Worm (Caenorhabditis elegans): ENCODE results near the gene T13H10.2.

T13H10.2 gene

DNA sequence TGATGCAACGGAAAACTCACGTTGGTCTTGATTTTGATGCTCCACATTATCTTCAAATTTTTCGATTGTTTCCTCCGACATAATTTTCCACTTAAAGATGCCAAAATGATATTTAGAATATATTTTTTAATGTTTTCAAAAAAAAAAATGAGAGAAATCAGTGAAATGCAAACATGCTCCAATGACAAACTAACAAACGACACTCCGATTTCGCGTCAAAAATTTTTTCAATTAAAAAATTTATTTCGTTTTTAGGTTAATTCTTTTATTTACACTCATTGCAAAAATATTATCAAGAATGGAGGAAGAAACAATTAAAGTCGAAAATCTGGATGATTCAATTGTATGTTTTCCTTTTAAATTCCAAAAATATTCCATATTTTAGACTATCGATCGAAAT, 32.0 kb upstream of the T13H10.2 start, which contains the start of the genes trmt-10A and F25H8.2:
Gene trmt-10A, minus strand, starts transcription at position 159 of the 400 bp plus-strand sequence.
Gene F25H8.2, plus strand, starts transcription at position 181 of the 400 bp plus-strand sequence.
- TF ChIP-seq lsy-2 (tag; optimal IDR thresholded peaks at IDR 0.05) (peak in 1 of 2 experiments; percentile 74), snpc-4 (tag; optimal IDR thresholded peaks at IDR 0.05) (no peak), unc-39 (tag; optimal IDR thresholded peaks at IDR 0.05) (no peak), ceh-16 (tag; optimal IDR thresholded peaks at IDR 0.05) (no peak), blmp-1 (tag; optimal IDR thresholded peaks at IDR 0.05; ENCODE audit: insufficient read depth) (no peak), nhr-23 (tag; optimal IDR thresholded peaks at IDR 0.05) (no peak), Y55F3AM.14 (GFP tag; optimal IDR thresholded peaks at IDR 0.05) (no peak), crh-2 (tag; optimal IDR thresholded peaks at IDR 0.05) (peak; percentile 26), sma-3 (GFP tag; optimal IDR thresholded peaks at IDR 0.05) (no peak), fos-1 (tag; optimal IDR thresholded peaks at IDR 0.05) (no peak), mdl-1 (tag; optimal IDR thresholded peaks at IDR 0.05) (no peak), unc-55 (GFP tag; optimal IDR thresholded peaks at IDR 0.05) (peak; percentile 89), nhr-6 (tag; optimal IDR thresholded peaks at IDR 0.05) (no peak), lin-13 (GFP tag; optimal IDR thresholded peaks at IDR 0.05) (peak; percentile 15), unc-62 (GFP tag; optimal IDR thresholded peaks at IDR 0.05) (no peak), R02D3.7 (tag; optimal IDR thresholded peaks at IDR 0.05) (no peak), C34F6.9 (tag; optimal IDR thresholded peaks at IDR 0.05) (peak; percentile 93), ZK546.5 (tag; optimal IDR thresholded peaks at IDR 0.05) (no peak), sma-9 (GFP tag; optimal IDR thresholded peaks at IDR 0.05) (no peak), sma-9 (tag; optimal IDR thresholded peaks at IDR 0.05) (no peak), elt-3 (tag; optimal IDR thresholded peaks at IDR 0.05) (no peak), aly-2 (tag; optimal IDR thresholded peaks at IDR 0.05) (no peak), dmd-4 (tag; optimal IDR thresholded peaks at IDR 0.05) (no peak), nhr-10 (tag; optimal IDR thresholded peaks at IDR 0.05) (no peak), mbf-1 (tag; optimal IDR thresholded peaks at IDR 0.05) (no peak), sem-4 (tag; optimal IDR thresholded peaks at IDR 0.05) (peak; percentile 22), lin-11 (tag; optimal IDR thresholded peaks at IDR 0.05) (no peak), ztf-4 (tag; optimal IDR thresholded peaks at IDR 0.05) (no peak), lin-39 (tag; optimal IDR thresholded peaks at IDR 0.05) (no peak), ceh-82 (tag; optimal IDR thresholded peaks at IDR 0.05) (no peak), nhr-129 (tag; optimal IDR thresholded peaks at IDR 0.05) (peak; percentile 42), F13H6.1 (tag; optimal IDR thresholded peaks at IDR 0.05) (no peak), egl-27 (tag; optimal IDR thresholded peaks at IDR 0.05) (no peak), gmeb-1 (tag; optimal IDR thresholded peaks at IDR 0.05) (peak; percentile 33), nhr-12 (tag; optimal IDR thresholded peaks at IDR 0.05) (no peak), ztf-11 (tag; optimal IDR thresholded peaks at IDR 0.05) (no peak), zag-1 (tag; optimal IDR thresholded peaks at IDR 0.05) (peak; percentile 8), nhr-21 (tag; optimal IDR thresholded peaks at IDR 0.05) (no peak), nhr-237 (tag; optimal IDR thresholded peaks at IDR 0.05) (no peak), ztf-1 (GFP tag; conservative IDR thresholded peaks at IDR 0.05) (no peak), mab-5 (tag; optimal IDR thresholded peaks at IDR 0.05) (no peak)

DNA sequence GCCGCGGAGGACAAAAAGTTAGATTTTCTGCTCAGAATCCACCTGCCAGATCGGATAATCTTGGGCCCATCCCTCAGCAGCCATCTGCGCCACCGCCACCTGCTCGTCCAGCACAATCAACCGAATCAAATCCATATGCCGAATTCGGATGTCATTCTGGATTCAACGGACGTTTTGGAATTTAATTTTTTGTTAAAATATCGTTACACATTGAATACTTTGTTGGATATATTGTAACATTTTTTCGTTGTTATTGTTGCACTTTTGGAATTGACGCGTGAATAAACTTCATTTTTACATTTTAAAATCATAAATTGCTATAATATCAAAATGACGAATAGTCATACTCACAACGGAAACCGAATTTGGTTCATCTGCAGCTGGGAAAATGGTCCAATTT, 30.5 kb upstream of the T13H10.2 start, which contains the start of gene spe-29:
Gene spe-29, plus strand, starts transcription at position 301 of the 400 bp plus-strand sequence.
- TF ChIP-seq nhr-6 (tag; optimal IDR thresholded peaks at IDR 0.05), result no peak
- TF ChIP-seq blmp-1 (tag; optimal IDR thresholded peaks at IDR 0.05; ENCODE audit: insufficient read depth), result no peak
- TF ChIP-seq mbf-1 (tag; optimal IDR thresholded peaks at IDR 0.05), result no peak
- TF ChIP-seq mab-5 (tag; optimal IDR thresholded peaks at IDR 0.05), result no peak
- no peak for TF ChIP-seq nhr-12 (tag; optimal IDR thresholded peaks at IDR 0.05)
- TF ChIP-seq elt-1 (tag; optimal IDR thresholded peaks at IDR 0.05), result no peak
- no peak for TF ChIP-seq ama-1 (optimal IDR thresholded peaks at IDR 0.05)
- TF ChIP-seq skn-1 (tag; optimal IDR thresholded peaks at IDR 0.05), result no peak
- no peak for TF ChIP-seq alr-1 (tag; optimal IDR thresholded peaks at IDR 0.05)
- TF ChIP-seq nhr-23 (tag; optimal IDR thresholded peaks at IDR 0.05), result no peak
- no peak for TF ChIP-seq nhr-21 (tag; optimal IDR thresholded peaks at IDR 0.05)
- TF ChIP-seq ztf-1 (GFP tag; conservative IDR thresholded peaks at IDR 0.05), result no peak
- TF ChIP-seq nhr-11 (tag; optimal IDR thresholded peaks at IDR 0.05), result no peak
